Fruit fly (Drosophila melanogaster): ENCODE measurements around the gene ph-p.

- no peak for TF ChIP-seq pan (optimal IDR thresholded peaks at IDR 0.05)
- TF ChIP-seq Dll (optimal IDR thresholded peaks at IDR 0.05) = no peak
- TF ChIP-seq usp (GFP tag; optimal IDR thresholded peaks at IDR 0.05) = no peak
Measured at dm6 chrX:2125527-2126088, 12.6 kb downstream of the ph-p start.

Data from whole organism.